Worm (Caenorhabditis elegans) whole organism, late embryonic: ENCODE measurements around the gene ceh-79.

Experiments
- K02D7.2 ChIP-seq: sonication (generic microtip); optimal IDR thresholded peaks from 2 replicates; lab custom pipeline; 2017; ENCODE audit warnings: mild to moderate bottlenecking, missing genetic modification characterization, missing compliant biosample characterization
- ama-1 ChIP-seq: fragments of 150-350 bp; optimal IDR thresholded peaks from 2 replicates; lab custom pipeline; 2014
- dmd-4 ChIP-seq: sonication (generic microtip); optimal IDR thresholded peaks from 2 replicates; lab custom pipeline; 2016; ENCODE audit warnings: borderline replicate concordance, missing genetic modification characterization, missing compliant biosample characterization
- elt-2 ChIP-seq: sonication (generic microtip); optimal IDR thresholded peaks from 2 replicates; lab custom pipeline; 2016; ENCODE audit warnings: missing genetic modification reagents, missing genetic modification characterization, missing compliant biosample characterization
- ets-4 ChIP-seq: sonication (generic microtip); optimal IDR thresholded peaks from 2 replicates; lab custom pipeline; 2016; ENCODE audit warnings: missing genetic modification characterization, missing compliant biosample characterization
- fax-1 ChIP-seq: sonication (generic microtip); optimal IDR thresholded peaks from 2 replicates; lab custom pipeline; 2016; ENCODE audit warnings: missing genotype, missing genetic modification characterization, missing compliant biosample characterization

DNA sequence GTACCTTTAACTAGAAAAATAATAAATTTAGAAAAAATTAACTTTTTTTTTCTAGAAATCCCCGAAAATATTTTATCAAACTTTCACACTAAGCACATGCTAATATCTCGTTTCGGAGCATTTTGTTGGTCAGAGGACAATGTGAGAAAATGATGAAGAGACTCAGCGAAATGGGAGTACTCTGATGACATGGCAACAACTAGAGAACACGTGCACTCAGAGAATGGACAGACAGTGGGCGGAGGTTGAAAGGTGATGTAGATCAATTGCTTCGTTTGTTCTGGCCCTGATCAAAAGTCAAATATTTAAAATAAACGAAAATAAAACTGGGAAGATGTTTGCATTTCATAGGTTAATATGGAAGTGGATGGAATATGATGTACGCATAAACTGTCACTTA lies 32.8 kb downstream of the ceh-79 start:
- TF ChIP-seq ama-1 (lab: Kevin White, UChicago), result no peak
- TF ChIP-seq fax-1 (tag; lab: Kevin White, UChicago), result no peak
- no peak for TF ChIP-seq ets-4 (tag; lab: Kevin White, UChicago)
- no peak for TF ChIP-seq K02D7.2
- TF ChIP-seq dmd-4 (tag; lab: Kevin White, UChicago), result no peak
- TF ChIP-seq elt-2 (tag; lab: Kevin White, UChicago), result no peak
